Worm (Caenorhabditis elegans) whole organism, young adult: ENCODE data around the gene T27E4.7.

ENCODE experiments used
- B0261.1 ChIP-seq: sonication (generic microtip); optimal IDR thresholded peaks from 2 replicates; lab custom pipeline; 2016; ENCODE audit warnings: mild to moderate bottlenecking, missing genetic modification characterization, moderate library complexity, missing compliant biosample characterization
- B0336.3 ChIP-seq: fragments of 200-800 bp; sonication (Bioruptor generic); IDR thresholded peaks from 2 replicates; pipeline ENCODE4 v1.3.6; 2022; ENCODE audit warnings: missing genetic modification characterization, missing compliant biosample characterization
- C06A6.2 ChIP-seq: fragments of 200-800 bp; sonication (Bioruptor generic); conservative IDR thresholded peaks from 2 replicates; pipeline ENCODE4 v1.3.6; 2022; ENCODE audit warnings: missing genetic modification characterization, missing compliant biosample characterization
- D2030.7 ChIP-seq: fragments of 200-800 bp; sonication (Bioruptor generic); IDR thresholded peaks from 2 replicates; pipeline ENCODE4 v1.3.6; 2022; ENCODE audit warnings: missing genetic modification reagents, missing genetic modification characterization, missing compliant biosample characterization
- F10E7.11 ChIP-seq: sonication (generic microtip); optimal IDR thresholded peaks from 2 replicates; lab custom pipeline; 2017; ENCODE audit warnings: mild to moderate bottlenecking, missing genetic modification characterization, moderate library complexity, missing compliant biosample characterization
- F23B12.7 ChIP-seq: sonication (generic microtip); optimal IDR thresholded peaks from 2 replicates; lab custom pipeline; 2017; ENCODE audit warnings: missing genetic modification characterization, mild to moderate bottlenecking, missing compliant biosample characterization, antibody characterized with exemption, moderate library complexity; ENCODE audit not compliant: insufficient read depth
- F33H1.4 ChIP-seq: fragments of 200-800 bp; sonication (Bioruptor generic); IDR thresholded peaks from 2 replicates; pipeline ENCODE4 v1.3.6; 2022; ENCODE audit warnings: missing genetic modification reagents, missing genetic modification characterization, missing compliant biosample characterization
- F39B2.1 ChIP-seq: fragments of 200-800 bp; sonication (Bioruptor generic); IDR thresholded peaks from 2 replicates; pipeline ENCODE4 v1.3.6; 2022; ENCODE audit warnings: missing genetic modification reagents, missing genetic modification characterization, missing compliant biosample characterization
- T07F8.4 ChIP-seq: sonication (generic microtip); optimal IDR thresholded peaks from 2 replicates; lab custom pipeline; 2016; ENCODE audit warnings: mild to moderate bottlenecking, missing genetic modification characterization, moderate library complexity, missing compliant biosample characterization
- T26A5.8 ChIP-seq: sonication (generic microtip); optimal IDR thresholded peaks from 2 replicates; lab custom pipeline; 2016; ENCODE audit warnings: missing genetic modification characterization, missing compliant biosample characterization
- Y53F4B.3 ChIP-seq: fragments of 200-800 bp; sonication (Bioruptor generic); IDR thresholded peaks from 2 replicates; pipeline ENCODE4 v1.3.6; 2022; ENCODE audit warnings: missing genetic modification reagents, missing genetic modification characterization, missing compliant biosample characterization
- ZK185.1 ChIP-seq: sonication (generic microtip); optimal IDR thresholded peaks from 2 replicates; lab custom pipeline; 2016; ENCODE audit warnings: mild to moderate bottlenecking, missing genetic modification characterization, missing compliant biosample characterization; ENCODE audit not compliant: poor library complexity, severe bottlenecking
- ama-1 ChIP-seq, 3 experiments: fragments of 150-350 bp in 1 of 3; sonication (generic microtip) in 2 of 3; optimal IDR thresholded peaks; 2 replicates each; lab custom pipeline; 2014 to 2018; ENCODE audit warnings: missing biosample characterization in 2 of 3, missing genetic modification characterization in 2 of 3, missing genetic modification reagents in 2 of 3
- atf-7 ChIP-seq: sonication (generic microtip); optimal IDR thresholded peaks from 2 replicates; lab custom pipeline; 2017; ENCODE audit warnings: mild to moderate bottlenecking, missing genetic modification characterization, missing compliant biosample characterization
- attf-5 ChIP-seq: fragments of 200-800 bp; sonication (Bioruptor generic); optimal IDR thresholded peaks from 2 replicates; lab custom pipeline; 2018; ENCODE audit warnings: mild to moderate bottlenecking, missing genetic modification characterization, missing compliant biosample characterization
- attf-6 ChIP-seq: fragments of 200-800 bp; sonication (Bioruptor generic); IDR thresholded peaks from 2 replicates; pipeline ENCODE4 v1.3.6; 2022; ENCODE audit warnings: missing genetic modification reagents, missing genetic modification characterization, missing compliant biosample characterization
- bed-1 ChIP-seq: fragments of 200-800 bp; sonication (Bioruptor generic); IDR thresholded peaks from 2 replicates; pipeline ENCODE4 v1.3.6; 2022; ENCODE audit warnings: missing genetic modification reagents, missing genetic modification characterization, missing compliant biosample characterization
- ccch-3 ChIP-seq: fragments of 200-800 bp; sonication (Bioruptor generic); optimal IDR thresholded peaks from 2 replicates; lab custom pipeline; 2018; ENCODE audit warnings: mild to moderate bottlenecking, missing genetic modification characterization, missing compliant biosample characterization
- ceh-58 ChIP-seq: fragments of 200-800 bp; sonication (Bioruptor generic); IDR thresholded peaks from 2 replicates; pipeline ENCODE4 v1.3.6; 2022; ENCODE audit warnings: missing genetic modification characterization, missing compliant biosample characterization
- die-1 ChIP-seq: sonication (generic microtip); optimal IDR thresholded peaks from 2 replicates; lab custom pipeline; 2016; ENCODE audit warnings: missing genotype, mild to moderate bottlenecking, missing genetic modification characterization, missing compliant biosample characterization
- dpl-1 ChIP-seq: fragments of 150-350 bp; optimal IDR thresholded peaks from 2 replicates; lab custom pipeline; 2014; ENCODE audit warnings: missing biosample characterization, missing genetic modification reagents, missing genetic modification characterization
- egl-44 ChIP-seq: fragments of 200-800 bp; sonication (Bioruptor generic); IDR thresholded peaks from 2 replicates; pipeline ENCODE4 v1.3.6; 2022; ENCODE audit warnings: missing genetic modification reagents, missing genetic modification characterization, missing compliant biosample characterization
- fkh-3 ChIP-seq: sonication (generic microtip); optimal IDR thresholded peaks from 2 replicates; lab custom pipeline; 2016; ENCODE audit warnings: mild to moderate bottlenecking, missing genetic modification characterization, missing compliant biosample characterization
- hmg-1.2 ChIP-seq: fragments of 200-800 bp; sonication (Bioruptor generic); IDR thresholded peaks from 2 replicates; pipeline ENCODE4 v1.3.6; 2022; ENCODE audit warnings: missing genetic modification reagents, missing genetic modification characterization, missing compliant biosample characterization
- hrde-1 ChIP-seq: sonication (generic microtip); optimal IDR thresholded peaks from 2 replicates; lab custom pipeline; 2016; ENCODE audit warnings: missing genetic modification characterization, mild to moderate bottlenecking, missing compliant biosample characterization, moderate library complexity, missing genotype, missing genetic modification reagents, borderline replicate concordance
- lag-1 ChIP-seq: fragments of 200-800 bp; sonication (Bioruptor generic); IDR thresholded peaks from 2 replicates; pipeline ENCODE4 v1.3.6; 2022; ENCODE audit warnings: missing genetic modification reagents, missing genetic modification characterization, missing compliant biosample characterization
- lin-35 ChIP-seq, 3 experiments: fragments of 150-350 bp in 2 of 3; sonication (generic microtip) in 1 of 3; optimal IDR thresholded peaks; 2 replicates each; lab custom pipeline; 2014 to 2018; ENCODE audit warnings: missing biosample characterization in 3 of 3, missing genetic modification characterization in 3 of 3, missing genetic modification reagents in 3 of 3
- lin-40 ChIP-seq: sonication (generic microtip); optimal IDR thresholded peaks from 2 replicates; lab custom pipeline; 2016; ENCODE audit warnings: missing genetic modification characterization, mild to moderate bottlenecking, missing compliant biosample characterization, missing genotype, missing genetic modification reagents
- lin-54 ChIP-seq: fragments of 200-800 bp; sonication (Bioruptor generic); optimal IDR thresholded peaks from 2 replicates; lab custom pipeline; 2018; ENCODE audit warnings: mild to moderate bottlenecking, missing genetic modification characterization, missing compliant biosample characterization
- lir-1 ChIP-seq: fragments of 200-800 bp; sonication (Bioruptor generic); conservative IDR thresholded peaks from 2 replicates; pipeline ENCODE4 v1.3.6; 2022; ENCODE audit warnings: missing genetic modification reagents, missing genetic modification characterization, missing compliant biosample characterization
- lsy-27 ChIP-seq: sonication (generic microtip); optimal IDR thresholded peaks from 2 replicates; lab custom pipeline; 2017; ENCODE audit warnings: missing genetic modification characterization, mild to moderate bottlenecking, missing compliant biosample characterization, antibody characterized with exemption, missing genotype, borderline replicate concordance; ENCODE audit not compliant: insufficient read depth
- mcd-1 ChIP-seq: fragments of 200-800 bp; sonication (Bioruptor generic); IDR thresholded peaks from 2 replicates; pipeline ENCODE4 v1.3.6; 2022; ENCODE audit warnings: missing genetic modification reagents, missing genetic modification characterization, missing compliant biosample characterization
- mxl-1 ChIP-seq: sonication (generic microtip); optimal IDR thresholded peaks from 2 replicates; lab custom pipeline; 2016; ENCODE audit warnings: missing genetic modification characterization, missing compliant biosample characterization
- nfyb-1 ChIP-seq: fragments of 200-800 bp; sonication (Bioruptor generic); IDR thresholded peaks from 2 replicates; pipeline ENCODE4 v1.3.6; 2022; ENCODE audit warnings: missing genetic modification reagents, missing genetic modification characterization, missing compliant biosample characterization
- nhr-120 ChIP-seq: fragments of 200-800 bp; sonication (Bioruptor generic); IDR thresholded peaks from 2 replicates; pipeline ENCODE4 v1.3.6; 2022; ENCODE audit warnings: missing genetic modification characterization, missing compliant biosample characterization
- nhr-80 ChIP-seq: sonication (generic microtip); optimal IDR thresholded peaks from 2 replicates; lab custom pipeline; 2016; ENCODE audit warnings: missing genetic modification characterization, missing compliant biosample characterization
- nhr-90 ChIP-seq: sonication (generic microtip); optimal IDR thresholded peaks from 2 replicates; lab custom pipeline; 2016; ENCODE audit warnings: missing genotype, mild to moderate bottlenecking, missing genetic modification characterization, missing compliant biosample characterization
- rcor-1 ChIP-seq: fragments of 200-800 bp; sonication (Bioruptor generic); IDR thresholded peaks from 2 replicates; pipeline ENCODE4 v1.3.6; 2022; ENCODE audit warnings: missing genetic modification reagents, missing genetic modification characterization, missing compliant biosample characterization
- repo-1 ChIP-seq: sonication (generic microtip); optimal IDR thresholded peaks from 2 replicates; lab custom pipeline; 2017; ENCODE audit warnings: mild to moderate bottlenecking, missing genetic modification characterization, missing compliant biosample characterization
- snpc-4 ChIP-seq, 5 experiments: fragments of 150-350 bp in 1 of 5; sonication (generic microtip) in 4 of 5; optimal IDR thresholded peaks; 2 replicates each; lab custom pipeline; 2014 to 2018; ENCODE audit warnings: missing genetic modification characterization in 5 of 5, missing biosample characterization in 3 of 5, antibody characterized with exemption in 2 of 5, mild to moderate bottlenecking in 2 of 5, missing compliant biosample characterization in 2 of 5, missing genotype in 2 of 5, moderate library complexity in 2 of 5, missing genetic modification reagents in 1 of 5
- somi-1 ChIP-seq: fragments of 200-800 bp; sonication (Bioruptor generic); optimal IDR thresholded peaks from 2 replicates; lab custom pipeline; 2018; ENCODE audit warnings: mild to moderate bottlenecking, missing genetic modification characterization, missing compliant biosample characterization
- tbp1 ChIP-seq: fragments of 200-800 bp; sonication (Bioruptor generic); optimal IDR thresholded peaks from 2 replicates; lab custom pipeline; 2018; ENCODE audit warnings: mild to moderate bottlenecking, missing genetic modification characterization, missing compliant biosample characterization
- tbx-9 ChIP-seq: sonication (generic microtip); optimal IDR thresholded peaks from 2 replicates; lab custom pipeline; 2016; ENCODE audit warnings: borderline replicate concordance, missing genetic modification characterization, inconsistent platforms, missing compliant biosample characterization
- tlf-1 ChIP-seq: fragments of 200-800 bp; sonication (Bioruptor generic); optimal IDR thresholded peaks from 2 replicates; lab custom pipeline; 2018; ENCODE audit warnings: mild to moderate bottlenecking, missing genetic modification characterization, missing compliant biosample characterization
- unc-62 ChIP-seq: fragments of 150-350 bp; optimal IDR thresholded peaks from 2 replicates; lab custom pipeline; 2014; ENCODE audit warnings: missing biosample characterization, missing genetic modification reagents, missing genetic modification characterization
- zfh-2 ChIP-seq: fragments of 200-800 bp; sonication (Bioruptor generic); conservative IDR thresholded peaks from 2 replicates; pipeline ENCODE4 v1.3.6; 2022; ENCODE audit warnings: missing genetic modification reagents, missing genetic modification characterization, missing compliant biosample characterization
- ztf-18 ChIP-seq: sonication (generic microtip); optimal IDR thresholded peaks from 2 replicates; lab custom pipeline; 2016; ENCODE audit warnings: missing genotype, mild to moderate bottlenecking, missing genetic modification characterization, missing compliant biosample characterization
- ztf-28 ChIP-seq: fragments of 200-800 bp; sonication (Bioruptor generic); IDR thresholded peaks from 2 replicates; pipeline ENCODE4 v1.3.6; 2022; ENCODE audit warnings: missing genetic modification reagents, missing genetic modification characterization, missing compliant biosample characterization

T27E4.7 gene

DNA sequence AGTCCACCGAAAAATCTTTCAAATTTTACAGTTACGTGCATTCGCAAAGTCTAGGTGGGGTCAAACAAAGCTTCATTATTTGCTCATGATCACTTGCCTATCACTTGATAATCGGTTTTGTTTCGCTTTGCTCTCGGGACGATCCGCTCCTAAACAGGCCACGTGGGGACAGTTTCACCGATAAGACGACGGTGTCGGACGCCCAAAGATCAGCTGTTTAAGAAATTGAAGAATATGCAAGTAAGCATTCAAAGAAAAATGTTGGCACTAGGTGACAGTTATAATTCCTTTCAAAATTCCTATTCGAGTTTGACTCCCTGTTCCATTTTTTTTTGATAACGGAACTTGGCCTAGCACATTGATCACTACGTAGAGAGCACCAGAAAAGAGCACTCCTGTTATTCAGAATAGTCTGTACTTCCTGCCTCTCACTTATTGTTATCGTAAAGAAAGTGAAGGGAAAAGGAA is 3.9 kb upstream of the T27E4.7 start:
- TF ChIP-seq lir-1: no peak
- TF ChIP-seq Y53F4B.3 (GFP tag; lab: Robert Waterston, UW): no peak
- peak; percentile 54 for TF ChIP-seq nhr-90 (tag; lab: Kevin White, UChicago)
- no peak for TF ChIP-seq ztf-28 (GFP tag; lab: Robert Waterston, UW)
- TF ChIP-seq B0261.1 (tag; lab: Kevin White, UChicago): no peak
- no peak for TF ChIP-seq bed-1 (GFP tag; lab: Robert Waterston, UW)
- TF ChIP-seq F39B2.1 (GFP tag; lab: Robert Waterston, UW): no peak
- TF ChIP-seq ZK185.1 (tag; lab: Kevin White, UChicago): peak; percentile 19
- no peak for TF ChIP-seq rcor-1 (GFP tag; lab: Robert Waterston, UW)
- no peak for TF ChIP-seq repo-1
- TF ChIP-seq F23B12.7 (tag; lab: Kevin White, UChicago): no peak
- no peak for TF ChIP-seq dpl-1 (GFP tag; lab: Kevin White, UChicago)
- TF ChIP-seq ceh-58 (GFP tag; lab: Robert Waterston, UW): no peak
- TF ChIP-seq D2030.7 (GFP tag; lab: Robert Waterston, UW): no peak
- TF ChIP-seq nfyb-1 (GFP tag; lab: Robert Waterston, UW): peak; percentile 60
- TF ChIP-seq mcd-1 (GFP tag; lab: Robert Waterston, UW): 0 out of 2 replicates have a peak, but pooled peaks have one; percentile 6
- TF ChIP-seq atf-7 (tag; lab: Kevin White, UChicago): peak; percentile 88
- TF ChIP-seq tbp1 (GFP tag; lab: Kevin White, UChicago): peak; percentile 31
- peak; percentile 72 for TF ChIP-seq B0336.3
- TF ChIP-seq nhr-80 (tag; lab: Kevin White, UChicago): peak; percentile 99
- no peak for TF ChIP-seq fkh-3 (tag; lab: Kevin White, UChicago)
- no peak for TF ChIP-seq die-1 (tag; lab: Kevin White, UChicago)
- TF ChIP-seq ztf-18: no peak
- peak; percentile 21 for TF ChIP-seq lin-40
- TF ChIP-seq attf-5 (GFP tag; lab: Kevin White, UChicago): peak; percentile 4
- peak; percentile 57 for TF ChIP-seq tlf-1 (GFP tag; lab: Kevin White, UChicago)
- no peak for TF ChIP-seq ama-1 (optimal IDR thresholded peaks at IDR 0.05; lab: Kevin White, UChicago)
- no peak for TF ChIP-seq ama-1 (GFP tag; optimal IDR thresholded peaks at IDR 0.05; lab: Kevin White, UChicago)
- no peak for TF ChIP-seq attf-6 (GFP tag; lab: Robert Waterston, UW)
- TF ChIP-seq ccch-3: no peak
- no peak for TF ChIP-seq unc-62 (GFP tag; lab: Kevin White, UChicago)
- TF ChIP-seq F10E7.11 (tag; lab: Kevin White, UChicago): no peak
- TF ChIP-seq nhr-120: no peak
- TF ChIP-seq somi-1: no peak
- no peak for TF ChIP-seq F33H1.4
- no peak for TF ChIP-seq zfh-2
- no peak for TF ChIP-seq lsy-27
- TF ChIP-seq T26A5.8 (tag; lab: Kevin White, UChicago): no peak
- TF ChIP-seq egl-44: peak; percentile 79
- no peak for TF ChIP-seq mxl-1 (tag; lab: Kevin White, UChicago)
- no peak for TF ChIP-seq T07F8.4 (tag; lab: Kevin White, UChicago)
- no peak for TF ChIP-seq lag-1 (GFP tag; lab: Robert Waterston, UW)
- no peak for TF ChIP-seq C06A6.2 (GFP tag; lab: Robert Waterston, UW)
- TF ChIP-seq hrde-1: no peak
- TF ChIP-seq lin-54: peak; percentile 40
- no peak for TF ChIP-seq snpc-4 (GFP tag; optimal IDR thresholded peaks at IDR 0.05; lab: Kevin White, UChicago)
- peak in 2 of 4 experiments; percentile 24 to 37 for TF ChIP-seq snpc-4 (tag; optimal IDR thresholded peaks at IDR 0.05; lab: Kevin White, UChicago)
- TF ChIP-seq hmg-1.2 (GFP tag; lab: Robert Waterston, UW): no peak
- no peak for TF ChIP-seq tbx-9 (tag; lab: Kevin White, UChicago)
- TF ChIP-seq lin-35 (GFP tag; optimal IDR thresholded peaks at IDR 0.05; lab: Kevin White, UChicago): no peak
